Fruit fly (Drosophila melanogaster) whole organism, pupa: ENCODE measurements around the gene Ugt35E2.

Experiments
- CG10348 ChIP-seq: fragments of 200-800 bp; sonication (Bioruptor generic); IDR thresholded peaks from 2 replicates; pipeline ENCODE4 v1.3.6; 2022; ENCODE audit warnings: missing biosample characterization, missing genetic modification characterization
- CG12605 ChIP-seq: fragments of 200-800 bp; sonication (Bioruptor generic); IDR thresholded peaks from 2 replicates; pipeline ENCODE4 v1.3.6; 2022; ENCODE audit warnings: missing biosample characterization, missing genetic modification characterization
- CG13204 ChIP-seq: fragments of 200-800 bp; sonication (Bioruptor generic); optimal IDR thresholded peaks from 2 replicates; lab custom pipeline; 2018; ENCODE audit warnings: missing biosample characterization, mild to moderate bottlenecking, missing genetic modification characterization, moderate library complexity
- CG14655 ChIP-seq: fragments of 200-800 bp; sonication (Bioruptor generic); optimal IDR thresholded peaks from 3 replicates; lab custom pipeline; 2017; ENCODE audit warnings: mild to moderate bottlenecking, missing biosample characterization, missing genetic modification reagents, missing genetic modification characterization
- CG15710 ChIP-seq: fragments of 200-800 bp; sonication (Bioruptor generic); optimal IDR thresholded peaks from 2 replicates; lab custom pipeline; 2018; ENCODE audit warnings: missing biosample characterization, mild to moderate bottlenecking, missing genetic modification characterization, moderate library complexity
- CG17806 ChIP-seq: fragments of 200-800 bp; sonication (Bioruptor generic); optimal IDR thresholded peaks from 2 replicates; lab custom pipeline; 2018; ENCODE audit warnings: missing biosample characterization, mild to moderate bottlenecking, missing genetic modification characterization, moderate library complexity
- CG32121 ChIP-seq: fragments of 200-800 bp; sonication (Bioruptor generic); IDR thresholded peaks from 2 replicates; pipeline ENCODE4 v1.3.6; 2022; ENCODE audit warnings: missing biosample characterization, missing genetic modification characterization
- CG34367 ChIP-seq: fragments of 200-800 bp; sonication (Bioruptor generic); optimal IDR thresholded peaks from 2 replicates; lab custom pipeline; 2018; ENCODE audit warnings: missing biosample characterization, mild to moderate bottlenecking, missing genetic modification characterization
- CG4496 ChIP-seq: fragments of 200-800 bp; sonication (Bioruptor generic); IDR thresholded peaks from 3 replicates; pipeline ENCODE4 v1.3.6; 2022; ENCODE audit warnings: missing biosample characterization, missing genetic modification characterization
- CG8159 ChIP-seq: fragments of 200-800 bp; sonication (Bioruptor generic); optimal IDR thresholded peaks from 3 replicates; lab custom pipeline; 2018; ENCODE audit warnings: missing biosample characterization, mild to moderate bottlenecking, missing genetic modification characterization, moderate library complexity
- CG8301 ChIP-seq: fragments of 200-800 bp; sonication (Bioruptor generic); optimal IDR thresholded peaks from 2 replicates; lab custom pipeline; 2018; ENCODE audit warnings: missing biosample characterization, mild to moderate bottlenecking, missing genetic modification characterization
- CG9948 ChIP-seq: fragments of 200-800 bp; sonication (Bioruptor generic); optimal IDR thresholded peaks from 2 replicates; lab custom pipeline; 2018; ENCODE audit warnings: missing biosample characterization, mild to moderate bottlenecking, missing genetic modification characterization, moderate library complexity
- D1 ChIP-seq: fragments of 200-800 bp; sonication (Bioruptor generic); optimal IDR thresholded peaks from 2 replicates; lab custom pipeline; 2018; ENCODE audit warnings: missing biosample characterization, mild to moderate bottlenecking, missing genetic modification characterization, moderate library complexity
- EcR ChIP-seq: fragments of 200-800 bp; sonication (Bioruptor generic); optimal IDR thresholded peaks from 3 replicates; lab custom pipeline; 2019; ENCODE audit warnings: missing biosample characterization, missing genetic modification characterization, mild to moderate bottlenecking, moderate library complexity, missing genetic modification reagents
- Ets98B ChIP-seq: fragments of 200-800 bp; sonication (Bioruptor generic); IDR thresholded peaks from 2 replicates; pipeline ENCODE4 v1.3.6; 2022; ENCODE audit warnings: missing biosample characterization, missing genetic modification characterization
- Pif1A ChIP-seq: fragments of 200-800 bp; sonication (Bioruptor generic); optimal IDR thresholded peaks from 3 replicates; lab custom pipeline; 2016; ENCODE audit warnings: missing biosample characterization, missing genetic modification characterization
- Pif1B ChIP-seq: fragments of 200-800 bp; sonication (Bioruptor generic); optimal IDR thresholded peaks from 3 replicates; lab custom pipeline; 2016; ENCODE audit warnings: missing biosample characterization, missing genetic modification characterization
- Snoo ChIP-seq: fragments of 200-800 bp; sonication (Bioruptor generic); optimal IDR thresholded peaks from 3 replicates; lab custom pipeline; 2017; ENCODE audit warnings: missing biosample characterization, mild to moderate bottlenecking, missing genetic modification characterization, inconsistent platforms
- fd96Ca ChIP-seq: fragments of 200-800 bp; sonication (Bioruptor generic); IDR thresholded peaks from 3 replicates; pipeline ENCODE4 v1.3.6; 2022; ENCODE audit warnings: missing biosample characterization, missing genetic modification characterization
- gl ChIP-seq: fragments of 200-800 bp; sonication (Bioruptor generic); optimal IDR thresholded peaks from 2 replicates; lab custom pipeline; 2018; ENCODE audit warnings: missing biosample characterization, mild to moderate bottlenecking, missing genetic modification characterization
- rn ChIP-seq: fragments of 200-800 bp; sonication (Bioruptor generic); IDR thresholded peaks from 2 replicates; pipeline ENCODE4 v1.3.6; 2022; ENCODE audit warnings: missing biosample characterization, missing genetic modification characterization

The Ugt35E2 gene

DNA sequence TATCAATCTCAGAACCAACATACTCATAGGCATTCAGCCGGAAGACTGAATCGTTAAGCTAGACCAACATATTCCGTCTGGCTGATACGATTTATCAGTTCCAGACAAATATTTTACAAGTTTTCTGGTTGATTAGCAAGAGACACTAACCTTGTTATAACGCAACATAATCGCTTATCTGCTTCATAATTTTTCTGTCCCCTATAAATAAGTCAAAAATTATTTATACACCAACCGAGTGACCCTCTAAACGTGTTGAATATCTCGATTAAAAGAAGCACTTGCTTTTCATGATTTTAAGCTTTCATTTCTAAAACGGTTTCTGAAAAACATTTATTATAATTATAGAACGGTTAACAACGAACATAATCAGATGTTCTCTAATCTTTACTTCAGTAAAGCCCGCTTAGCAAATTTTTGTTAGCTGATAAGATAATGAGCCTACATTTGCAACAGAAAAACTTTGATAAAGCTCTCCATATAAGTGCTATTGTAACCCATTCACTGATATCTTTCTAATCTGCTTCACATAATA lies at the start of gene Ugt35E2:
Ugt35E2 (minus strand) TSS at position 51 of the 535 bp plus-strand sequence.
- TF ChIP-seq CG8301 (tag; lab: Kevin White, UChicago) (no peak), CG10348 (GFP tag; lab: Robert Waterston, UW) (no peak), gl (tag; lab: Kevin White, UChicago) (no peak), CG12605 (GFP tag; lab: Robert Waterston, UW) (no peak)

DNA sequence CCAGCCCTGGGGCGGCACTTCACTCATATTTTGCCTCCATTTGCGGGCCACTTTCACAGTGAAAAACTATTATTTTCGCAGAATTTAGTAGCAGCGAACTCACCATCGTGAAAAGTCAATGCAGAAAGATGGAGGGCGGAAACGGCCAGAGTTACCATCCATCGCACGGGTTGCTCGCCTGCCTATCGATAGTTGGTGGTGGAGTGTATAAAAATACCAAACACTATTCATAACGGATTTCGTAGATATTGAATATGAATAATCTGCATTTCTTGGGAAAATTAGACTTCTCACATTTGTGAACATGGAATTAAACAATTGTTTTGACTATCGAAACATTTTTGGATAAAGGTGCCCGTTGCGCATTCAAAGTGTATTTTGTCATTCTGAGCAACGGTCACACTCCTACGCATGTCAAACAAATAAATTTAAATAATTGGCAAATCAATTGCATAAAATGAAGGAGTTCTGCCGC lies 48.4 kb upstream of the Ugt35E2 start, which contains the start of the genes RpS25 and CG4820:
RpS25 (minus strand) TSS at position 132 of the 475 bp plus-strand sequence.
CG4820 (plus strand) TSS at position 380 of the 475 bp plus-strand sequence.
- peak; percentile 38 for TF ChIP-seq CG17806
- no peak for TF ChIP-seq D1 (tag; lab: Kevin White, UChicago)
- peak; percentile 48 for TF ChIP-seq CG8301 (tag; lab: Kevin White, UChicago)
- no peak for TF ChIP-seq CG14655 (GFP tag; lab: Kevin White, UChicago)
- no peak for TF ChIP-seq rn (GFP tag; lab: Robert Waterston, UW)
- TF ChIP-seq fd96Ca = no peak
- no peak; the same call in 1 of the 2 replicates for TF ChIP-seq CG32121 (GFP tag; lab: Robert Waterston, UW)
- no peak for TF ChIP-seq CG13204 (GFP tag; lab: Kevin White, UChicago)
- peak; percentile 51; the same call in 1 of the 3 replicates for TF ChIP-seq CG4496 (GFP tag; lab: Robert Waterston, UW)
- no peak for TF ChIP-seq EcR (GFP tag; lab: Kevin White, UChicago)
- peak; percentile 92 for TF ChIP-seq Snoo (tag; lab: Kevin White, UChicago)
- TF ChIP-seq CG8159 = peak; percentile 63
- TF ChIP-seq CG12605 (GFP tag; lab: Robert Waterston, UW) = no peak
- TF ChIP-seq CG15710 = peak; percentile 73
- TF ChIP-seq Pif1A (GFP tag; lab: Kevin White, UChicago) = no peak
- peak; percentile 87 for TF ChIP-seq CG34367 (tag; lab: Kevin White, UChicago)
- peak; percentile 45 for TF ChIP-seq Pif1B
- peak; percentile 11 for TF ChIP-seq CG9948 (tag; lab: Kevin White, UChicago)
- no peak for TF ChIP-seq CG10348 (GFP tag; lab: Robert Waterston, UW)
- peak; percentile 51 for TF ChIP-seq Ets98B (GFP tag; lab: Robert Waterston, UW)
- peak; percentile 66 for TF ChIP-seq gl (tag; lab: Kevin White, UChicago)
- TF ChIP-seq, all 21 proteins: peak for 11

DNA sequence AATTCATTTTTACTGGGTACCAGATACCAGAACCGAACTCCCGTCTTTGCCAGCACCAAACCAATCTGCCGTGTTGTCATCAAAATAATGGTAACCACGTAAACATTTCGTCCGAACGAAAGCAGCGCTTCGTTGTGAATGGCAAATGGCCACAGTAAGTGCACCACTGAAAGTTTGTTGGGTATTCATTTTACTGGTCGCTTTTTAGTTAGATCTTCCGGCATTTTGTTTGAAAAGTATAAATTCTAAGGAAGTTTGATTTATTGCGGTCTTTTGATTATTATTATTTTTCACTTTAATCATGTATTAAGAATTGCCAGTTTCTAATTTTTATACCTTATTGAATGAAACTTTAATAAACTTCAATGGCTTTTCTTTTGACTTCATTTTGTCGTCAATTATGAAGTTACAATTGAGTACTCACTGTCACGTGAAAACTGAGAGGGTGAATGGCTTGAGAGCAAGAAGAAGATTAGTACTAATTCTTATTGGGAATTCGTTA lies 46.7 kb upstream of the Ugt35E2 start, which contains the start of gene ZnT86D:
ZnT86D (minus strand) TSS at position 91 of the 502 bp plus-strand sequence.
- TF ChIP-seq CG15710 = peak; percentile 62
- peak; percentile 35 for TF ChIP-seq Snoo (tag; lab: Kevin White, UChicago)
- no peak for TF ChIP-seq gl (tag; lab: Kevin White, UChicago)
- TF ChIP-seq CG8159 = peak; percentile 66
- no peak for TF ChIP-seq CG14655 (GFP tag; lab: Kevin White, UChicago)
- TF ChIP-seq CG8301 (tag; lab: Kevin White, UChicago) = peak; percentile 47
- peak; percentile 45 for TF ChIP-seq CG34367 (tag; lab: Kevin White, UChicago)
- peak; percentile 35; the same call in 1 of the 2 replicates for TF ChIP-seq Ets98B (GFP tag; lab: Robert Waterston, UW)
- no peak for TF ChIP-seq fd96Ca
- peak; percentile 10; the same call in 1 of the 2 replicates for TF ChIP-seq CG32121 (GFP tag; lab: Robert Waterston, UW)
- TF ChIP-seq Pif1A (GFP tag; lab: Kevin White, UChicago) = no peak
- TF ChIP-seq CG13204 (GFP tag; lab: Kevin White, UChicago) = no peak
- no peak for TF ChIP-seq D1 (tag; lab: Kevin White, UChicago)
- TF ChIP-seq CG10348 (GFP tag; lab: Robert Waterston, UW) = no peak
- peak; percentile 58 for TF ChIP-seq CG9948 (tag; lab: Kevin White, UChicago)
- TF ChIP-seq CG17806 = peak; percentile 45
- peak; percentile 39 for TF ChIP-seq Pif1B
- 0 out of 2 replicates have a peak, but pooled peaks have one; percentile 12 for TF ChIP-seq rn (GFP tag; lab: Robert Waterston, UW)
- peak; percentile 51; the same call in 1 of the 3 replicates for TF ChIP-seq CG4496 (GFP tag; lab: Robert Waterston, UW)
- TF ChIP-seq CG12605 (GFP tag; lab: Robert Waterston, UW) = peak; percentile 55
- peak; percentile 33 for TF ChIP-seq EcR (GFP tag; lab: Kevin White, UChicago)

DNA sequence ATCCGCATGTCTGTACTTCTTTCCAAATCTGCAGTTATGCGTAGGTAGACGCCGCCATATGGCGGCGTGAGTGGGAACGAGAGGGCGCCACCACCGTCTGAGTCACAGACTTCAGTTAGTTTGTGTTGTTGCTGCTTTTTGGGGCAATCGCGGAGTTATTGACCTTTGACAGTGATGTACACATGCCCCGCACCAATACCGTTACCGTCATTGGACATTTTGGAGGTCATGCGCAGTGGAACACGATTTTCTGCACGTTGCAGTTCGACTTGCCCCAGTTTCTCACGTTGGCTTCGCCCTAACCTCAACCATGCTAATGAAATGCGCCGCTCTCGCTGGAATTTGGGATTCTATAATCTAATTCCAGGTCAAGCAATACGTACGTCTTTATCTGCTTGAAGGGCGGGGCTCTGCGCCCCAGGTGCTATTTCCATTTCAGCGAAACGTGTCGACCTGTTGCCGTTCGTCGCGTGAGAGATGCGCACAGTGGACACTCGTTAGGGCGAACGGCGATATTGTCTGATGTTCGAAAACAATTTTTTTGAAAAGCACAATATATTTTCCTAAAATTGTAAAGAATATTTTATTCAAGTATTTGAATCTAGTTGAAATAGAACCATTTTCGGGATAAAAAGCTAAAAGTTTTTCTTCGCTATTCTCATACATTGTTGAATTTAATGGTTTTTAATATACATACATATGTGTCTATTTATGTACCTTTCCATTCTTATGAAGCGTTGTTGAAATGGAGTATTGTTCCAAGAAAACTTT lies 43.7 kb upstream of the Ugt35E2 start:
- TF ChIP-seq Snoo (tag; lab: Kevin White, UChicago) (peak; percentile 56), CG9948 (tag; lab: Kevin White, UChicago) (peak; percentile 44), CG13204 (GFP tag; lab: Kevin White, UChicago) (no peak), CG8301 (tag; lab: Kevin White, UChicago) (peak; percentile 59), rn (GFP tag; lab: Robert Waterston, UW) (peak; percentile 27; the same call in 1 of the 2 replicates), fd96Ca (no peak; the same call in 2 of the 3 replicates), CG4496 (GFP tag; lab: Robert Waterston, UW) (peak; percentile 65; the same call in 2 of the 3 replicates), D1 (tag; lab: Kevin White, UChicago) (no peak), CG12605 (GFP tag; lab: Robert Waterston, UW) (peak; percentile 78), Pif1B (peak; percentile 41), gl (tag; lab: Kevin White, UChicago) (no peak), CG10348 (GFP tag; lab: Robert Waterston, UW) (no peak), CG32121 (GFP tag; lab: Robert Waterston, UW) (peak; percentile 73), CG34367 (tag; lab: Kevin White, UChicago) (peak; percentile 29), CG15710 (peak; percentile 58), Pif1A (GFP tag; lab: Kevin White, UChicago) (peak; percentile 66), EcR (GFP tag; lab: Kevin White, UChicago) (peak; percentile 95), CG17806 (peak; percentile 61), CG8159 (peak; percentile 58), Ets98B (GFP tag; lab: Robert Waterston, UW) (peak; percentile 62), CG14655 (GFP tag; lab: Kevin White, UChicago) (no peak)
- TF ChIP-seq, all 21 proteins: peak for 15
